ENCODE assay signal across 1 worm cellular context in the genomic region with DNA sequence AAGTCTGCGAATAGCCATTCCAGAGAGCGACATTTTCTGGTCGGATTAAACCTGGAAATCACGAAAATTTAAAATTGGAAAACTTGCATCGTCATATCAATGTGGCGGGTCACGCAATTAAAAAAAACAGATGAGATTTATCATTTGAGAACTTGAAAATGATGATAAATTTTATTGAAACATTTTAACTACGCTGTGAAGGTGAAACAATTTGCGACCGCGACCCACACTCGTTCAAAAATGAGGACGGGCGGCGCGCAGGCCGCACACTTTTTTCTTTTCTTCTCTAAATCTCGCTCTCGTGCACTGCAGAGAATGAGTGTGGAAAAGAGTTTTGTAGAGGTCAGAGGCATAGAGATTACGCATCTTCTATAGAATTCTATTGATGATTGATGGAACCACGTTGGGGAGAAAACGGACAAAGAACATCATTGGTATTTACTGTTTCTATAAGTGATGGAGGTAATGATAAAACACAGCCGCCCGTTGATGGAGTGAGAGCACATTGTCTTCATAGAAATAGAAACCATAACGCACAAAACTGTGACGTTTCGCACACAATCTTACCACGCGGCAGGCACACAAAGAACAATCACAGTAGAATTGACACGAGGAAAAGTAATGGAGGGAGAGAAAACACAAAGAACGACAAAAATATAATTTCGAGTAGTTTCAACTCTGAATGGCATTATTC.
TF ChIP-seq lines count a peak whose summit lies in the region.

A gene (minus strand): TSS at position 51 of the 694 bp plus-strand sequence.

TF ChIP-seq in whole organism, L1 larva, 84 proteins besides CTCF, POLR2A, EP300 and RAD21 (continued from another document):
- TF ChIP-seq egl-13 (tag; optimal IDR thresholded peaks at IDR 0.05; lab: Kevin White, UChicago): no peak
- peak; percentile 77 for TF ChIP-seq hpl-2 (GFP tag; optimal IDR thresholded peaks at IDR 0.05; lab: Kevin White, UChicago)
- TF ChIP-seq nhr-76 (tag; optimal IDR thresholded peaks at IDR 0.05; lab: Kevin White, UChicago): peak; percentile 30
- no peak for TF ChIP-seq nhr-19 (GFP tag; conservative IDR thresholded peaks at IDR 0.05; lab: Robert Waterston, UW)
- peak; percentile 35 for TF ChIP-seq lin-13 (GFP tag; optimal IDR thresholded peaks at IDR 0.05; lab: Kevin White, UChicago)
- no peak for TF ChIP-seq ceh-8 (GFP tag; optimal IDR thresholded peaks at IDR 0.05; lab: Kevin White, UChicago)
- peak; percentile 65 for TF ChIP-seq C16A3.4 (tag; optimal IDR thresholded peaks at IDR 0.05; lab: Kevin White, UChicago)
- TF ChIP-seq sup-37 (GFP tag; optimal IDR thresholded peaks at IDR 0.05; lab: Kevin White, UChicago): no peak
- no peak for TF ChIP-seq sptf-1 (tag; optimal IDR thresholded peaks at IDR 0.05; lab: Kevin White, UChicago)
- no peak for TF ChIP-seq ceh-88 (GFP tag; IDR thresholded peaks at IDR 0.05; lab: Robert Waterston, UW)
- TF ChIP-seq hlh-4 (tag; optimal IDR thresholded peaks at IDR 0.05; lab: Kevin White, UChicago): no peak
- peak; percentile 59 for TF ChIP-seq irx-1 (tag; optimal IDR thresholded peaks at IDR 0.05; lab: Kevin White, UChicago)
- TF ChIP-seq nhr-28 (tag; optimal IDR thresholded peaks at IDR 0.05; lab: Kevin White, UChicago): no peak
- no peak for TF ChIP-seq ets-5 (GFP tag; IDR thresholded peaks at IDR 0.05; lab: Robert Waterston, UW)
- peak in 2 of 3 experiments; percentile 35 to 83 for TF ChIP-seq ceh-82 (tag; optimal IDR thresholded peaks at IDR 0.05; lab: Kevin White, UChicago)
- peak; percentile 79 for TF ChIP-seq fkh-8 (tag; optimal IDR thresholded peaks at IDR 0.05; lab: Kevin White, UChicago)
- TF ChIP-seq nhr-77 (tag; optimal IDR thresholded peaks at IDR 0.05; lab: Kevin White, UChicago): peak; percentile 86
- peak; percentile 87 for TF ChIP-seq blmp-1 (tag; optimal IDR thresholded peaks at IDR 0.05; lab: Kevin White, UChicago)
- no peak for TF ChIP-seq lin-39 (tag; optimal IDR thresholded peaks at IDR 0.05; lab: Kevin White, UChicago)
- TF ChIP-seq mep-1 (tag; optimal IDR thresholded peaks at IDR 0.05; lab: Kevin White, UChicago): peak; percentile 81
- TF ChIP-seq pax-3 (tag; optimal IDR thresholded peaks at IDR 0.05; lab: Kevin White, UChicago): peak; percentile 25
- TF ChIP-seq unc-86 (tag; optimal IDR thresholded peaks at IDR 0.05; lab: Kevin White, UChicago): no peak
- no peak for TF ChIP-seq ceh-63 (GFP tag; optimal IDR thresholded peaks at IDR 0.05; lab: Kevin White, UChicago)
- TF ChIP-seq mab-9 (GFP tag; IDR thresholded peaks at IDR 0.05; lab: Robert Waterston, UW): no peak
- TF ChIP-seq lsy-2 (tag; optimal IDR thresholded peaks at IDR 0.05; lab: Kevin White, UChicago): peak; percentile 78 to 95
- TF ChIP-seq vab-15 (tag; optimal IDR thresholded peaks at IDR 0.05; lab: Kevin White, UChicago): no peak
- TF ChIP-seq alr-1 (tag; optimal IDR thresholded peaks at IDR 0.05; lab: Kevin White, UChicago; ENCODE audit: borderline replicate concordance): no peak
- peak; percentile 74 for TF ChIP-seq tbx-2 (tag; optimal IDR thresholded peaks at IDR 0.05; lab: Kevin White, UChicago)
- no peak for TF ChIP-seq fkh-4 (tag; optimal IDR thresholded peaks at IDR 0.05; lab: Kevin White, UChicago; ENCODE audit: borderline replicate concordance)
